Fruit fly (Drosophila melanogaster): ENCODE measurements around the gene eIF4E3.

dm6 chr3L:8189234-8189633 is 39.8 kb upstream of the eIF4E3 start:
- no peak for TF ChIP-seq CG15011 (GFP tag; optimal IDR thresholded peaks at IDR 0.05)
- no peak for TF ChIP-seq stc (GFP tag; IDR thresholded peaks at IDR 0.05)
- no peak for TF ChIP-seq CG6272 (GFP tag; IDR thresholded peaks at IDR 0.05)
- no peak for TF ChIP-seq Opbp (GFP tag; IDR thresholded peaks at IDR 0.05; ENCODE audit: partially characterized antibody)
- TF ChIP-seq Ravus (GFP tag; IDR thresholded peaks at IDR 0.05) = no peak
- no peak for TF ChIP-seq Dll (GFP tag; IDR thresholded peaks at IDR 0.05; ENCODE audit: partially characterized antibody)
- no peak for TF ChIP-seq CG4404 (GFP tag; IDR thresholded peaks at IDR 0.05)
